5 worm cellular contexts compared by ENCODE assay signal in the genomic region with DNA sequence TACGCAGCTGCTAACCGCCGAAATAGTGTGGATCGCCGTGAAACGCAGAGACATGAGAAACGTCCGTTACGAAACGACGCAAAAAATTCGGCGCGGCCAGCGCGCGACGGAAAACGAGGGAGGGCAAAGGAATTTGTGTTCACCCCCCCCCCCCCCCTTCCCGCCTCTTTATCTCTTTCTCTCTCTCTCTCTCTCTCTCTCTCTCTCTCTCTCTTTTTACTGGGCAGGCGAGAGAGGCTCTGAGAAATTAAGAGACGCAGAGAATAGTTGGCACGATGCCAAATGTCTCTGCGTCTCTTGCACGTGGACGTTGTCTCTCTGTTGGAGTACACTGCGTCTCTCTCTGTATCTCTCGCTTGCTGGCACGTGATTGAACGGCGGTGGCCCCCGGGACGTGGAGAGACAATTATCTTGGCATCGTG.
TF ChIP-seq lines count a peak whose summit lies in the region.

No protein-coding gene starts in this region.

TF ChIP-seq in whole organism, L1 larva, 84 proteins besides CTCF, POLR2A, EP300 and RAD21 (continues in another document):
- TF ChIP-seq lin-39 (tag; optimal IDR thresholded peaks at IDR 0.05; lab: Kevin White, UChicago) (peak; percentile 91), sox-4 (tag; optimal IDR thresholded peaks at IDR 0.05; lab: Kevin White, UChicago) (peak; percentile 91), vab-15 (tag; optimal IDR thresholded peaks at IDR 0.05; lab: Kevin White, UChicago) (peak; percentile 59), lin-15B (tag; optimal IDR thresholded peaks at IDR 0.05; lab: Kevin White, UChicago) (peak; percentile 21), nhr-84 (tag; optimal IDR thresholded peaks at IDR 0.05; lab: Kevin White, UChicago) (no peak), nhr-12 (tag; optimal IDR thresholded peaks at IDR 0.05; lab: Kevin White, UChicago) (peak; percentile 42), pag-3 (tag; optimal IDR thresholded peaks at IDR 0.05; lab: Kevin White, UChicago; ENCODE audit: borderline replicate concordance, insufficient read depth) (no peak), unc-86 (tag; optimal IDR thresholded peaks at IDR 0.05; lab: Kevin White, UChicago) (peak; percentile 99), ceh-88 (GFP tag; IDR thresholded peaks at IDR 0.05; lab: Robert Waterston, UW) (peak; percentile 93), blmp-1 (tag; optimal IDR thresholded peaks at IDR 0.05; lab: Kevin White, UChicago) (peak; percentile 58), nhr-47 (tag; optimal IDR thresholded peaks at IDR 0.05; lab: Kevin White, UChicago) (peak; percentile 99), lin-13 (GFP tag; optimal IDR thresholded peaks at IDR 0.05; lab: Kevin White, UChicago) (peak; percentile 96), mep-1 (tag; optimal IDR thresholded peaks at IDR 0.05; lab: Kevin White, UChicago) (peak; percentile 86), ceh-90 (tag; optimal IDR thresholded peaks at IDR 0.05; lab: Kevin White, UChicago) (peak; percentile 35), fkh-10 (GFP tag; optimal IDR thresholded peaks at IDR 0.05; lab: Kevin White, UChicago) (peak; percentile 86), aly-2 (tag; optimal IDR thresholded peaks at IDR 0.05; lab: Kevin White, UChicago) (peak; percentile 52), ceh-63 (GFP tag; optimal IDR thresholded peaks at IDR 0.05; lab: Kevin White, UChicago) (peak; percentile 90)

TF ChIP-seq in whole organism, L3 larva, 47 proteins besides CTCF, POLR2A, EP300 and RAD21 (continues in another document):
- TF ChIP-seq ceh-28 (tag; optimal IDR thresholded peaks at IDR 0.05; lab: Kevin White, UChicago) (peak; percentile 91), lsy-12 (tag; optimal IDR thresholded peaks at IDR 0.05; lab: Kevin White, UChicago) (peak; percentile 97), mml-1 (tag; optimal IDR thresholded peaks at IDR 0.05; lab: Kevin White, UChicago) (peak; percentile 67), R02D3.7 (tag; optimal IDR thresholded peaks at IDR 0.05; lab: Kevin White, UChicago) (peak; percentile 87), ztf-11 (tag; optimal IDR thresholded peaks at IDR 0.05; lab: Kevin White, UChicago) (no peak), daf-12 (tag; optimal IDR thresholded peaks at IDR 0.05; lab: Kevin White, UChicago) (peak; percentile 31), nhr-76 (tag; optimal IDR thresholded peaks at IDR 0.05; lab: Kevin White, UChicago) (no peak), ZK546.5 (tag; optimal IDR thresholded peaks at IDR 0.05; lab: Kevin White, UChicago) (peak; percentile 55), ama-1 (optimal IDR thresholded peaks at IDR 0.05; lab: Kevin White, UChicago) (peak; percentile 71), nhr-43 (tag; optimal IDR thresholded peaks at IDR 0.05; lab: Kevin White, UChicago; ENCODE audit: poor library complexity, severe bottlenecking) (peak; percentile 97), nhr-12 (tag; optimal IDR thresholded peaks at IDR 0.05; lab: Kevin White, UChicago) (no peak), fos-1 (tag; optimal IDR thresholded peaks at IDR 0.05; lab: Kevin White, UChicago) (no peak), lin-15B (tag; optimal IDR thresholded peaks at IDR 0.05; lab: Kevin White, UChicago) (peak; percentile 79), egl-27 (tag; optimal IDR thresholded peaks at IDR 0.05; lab: Kevin White, UChicago) (peak; percentile 78), elt-1 (tag; optimal IDR thresholded peaks at IDR 0.05; lab: Kevin White, UChicago) (peak; percentile 63), zag-1 (tag; optimal IDR thresholded peaks at IDR 0.05; lab: Kevin White, UChicago) (peak; percentile 74), nhr-11 (tag; optimal IDR thresholded peaks at IDR 0.05; lab: Kevin White, UChicago) (peak; percentile 87), unc-39 (tag; optimal IDR thresholded peaks at IDR 0.05; lab: Kevin White, UChicago) (no peak)

TF ChIP-seq in whole organism, early embryonic, 17 proteins besides CTCF, POLR2A, EP300 and RAD21:
- TF ChIP-seq B0310.2 (tag; optimal IDR thresholded peaks at IDR 0.05; lab: Kevin White, UChicago): peak; percentile 31
- no peak for TF ChIP-seq ets-7 (tag; optimal IDR thresholded peaks at IDR 0.05; lab: Kevin White, UChicago)
- no peak for TF ChIP-seq sea-1 (GFP tag; conservative IDR thresholded peaks at IDR 0.05; lab: Robert Waterston, UW)
- TF ChIP-seq hmg-4 (GFP tag; optimal IDR thresholded peaks at IDR 0.05; lab: Kevin White, UChicago): peak; percentile 66
- TF ChIP-seq scrt-1 (GFP tag; IDR thresholded peaks at IDR 0.05; lab: Robert Waterston, UW): no peak
- no peak for TF ChIP-seq hnd-1 (tag; optimal IDR thresholded peaks at IDR 0.05; lab: Kevin White, UChicago)
- TF ChIP-seq tbx-37 (GFP tag; conservative IDR thresholded peaks at IDR 0.05; lab: Robert Waterston, UW): no peak
- TF ChIP-seq hmbx-1 (tag; optimal IDR thresholded peaks at IDR 0.05; lab: Kevin White, UChicago): no peak
- no peak for TF ChIP-seq tbx-11 (GFP tag; IDR thresholded peaks at IDR 0.05; lab: Robert Waterston, UW)
- TF ChIP-seq aly-1 (tag; optimal IDR thresholded peaks at IDR 0.05; lab: Kevin White, UChicago): no peak
- TF ChIP-seq ama-1 (optimal IDR thresholded peaks at IDR 0.05; lab: Kevin White, UChicago): no peak
- no peak for TF ChIP-seq ceh-13 (GFP tag; optimal IDR thresholded peaks at IDR 0.05; lab: Kevin White, UChicago)
- peak; percentile 61 for TF ChIP-seq F13C5.2 (tag; optimal IDR thresholded peaks at IDR 0.05; lab: Kevin White, UChicago)
- TF ChIP-seq pes-1 (GFP tag; IDR thresholded peaks at IDR 0.05; lab: Robert Waterston, UW): peak; percentile 60
- no peak for TF ChIP-seq flt-1 (GFP tag; IDR thresholded peaks at IDR 0.05; lab: Robert Waterston, UW)

TF ChIP-seq in whole organism, midembryonic, 9 proteins besides CTCF, POLR2A, EP300 and RAD21:
- no peak for TF ChIP-seq ref-1 (GFP tag; conservative IDR thresholded peaks at IDR 0.05; lab: Robert Waterston, UW)
- TF ChIP-seq ztf-29 (GFP tag; IDR thresholded peaks at IDR 0.05; lab: Robert Waterston, UW): no peak
- peak; percentile 82 for TF ChIP-seq cog-1 (tag; optimal IDR thresholded peaks at IDR 0.05; lab: Kevin White, UChicago)
- no peak for TF ChIP-seq med-1 (GFP tag; optimal IDR thresholded peaks at IDR 0.05; lab: Kevin White, UChicago; ENCODE audit: insufficient read depth)
- no peak for TF ChIP-seq tab-1 (GFP tag; IDR thresholded peaks at IDR 0.05; lab: Robert Waterston, UW)
- TF ChIP-seq T22C8.4 (GFP tag; IDR thresholded peaks at IDR 0.05; lab: Robert Waterston, UW): no peak
- TF ChIP-seq flt-1 (GFP tag; IDR thresholded peaks at IDR 0.05; lab: Robert Waterston, UW): peak; percentile 69; the same call in 1 of the 2 replicates
- TF ChIP-seq klf-2 (GFP tag; conservative IDR thresholded peaks at IDR 0.05; lab: Robert Waterston, UW): peak; percentile 36; the same call in 1 of the 2 replicates
- peak; percentile 73 for TF ChIP-seq ztf-23 (GFP tag; IDR thresholded peaks at IDR 0.05; lab: Robert Waterston, UW)
TF ChIP-seq in whole organism, midembryonic: peak in this region for 4.

TF ChIP-seq in whole organism, young adult, 124 proteins besides CTCF, POLR2A, EP300 and RAD21 (continues in another document):
- TF ChIP-seq attf-6 (GFP tag; IDR thresholded peaks at IDR 0.05; lab: Robert Waterston, UW) (no peak), somi-1 (GFP tag; optimal IDR thresholded peaks at IDR 0.05; lab: Kevin White, UChicago) (peak; percentile 100), egrh-3 (GFP tag; IDR thresholded peaks at IDR 0.05; lab: Robert Waterston, UW) (peak; percentile 98), Y53G8AR.9 (GFP tag; conservative IDR thresholded peaks at IDR 0.05; lab: Robert Waterston, UW) (peak; percentile 96), hrde-1 (tag; optimal IDR thresholded peaks at IDR 0.05; lab: Kevin White, UChicago; ENCODE audit: borderline replicate concordance) (no peak), pha-4 (tag; optimal IDR thresholded peaks at IDR 0.05; lab: Kevin White, UChicago) (peak; percentile 50), athp-1 (tag; optimal IDR thresholded peaks at IDR 0.05; lab: Kevin White, UChicago) (peak; percentile 84), lsl-1 (GFP tag; optimal IDR thresholded peaks at IDR 0.05; lab: Kevin White, UChicago) (peak; percentile 7), nhr-120 (GFP tag; IDR thresholded peaks at IDR 0.05; lab: Robert Waterston, UW) (0 out of 2 replicates have a peak, but pooled peaks have one; percentile 30), chd-7 (tag; optimal IDR thresholded peaks at IDR 0.05; lab: Kevin White, UChicago) (peak; percentile 99), ztf-3 (GFP tag; optimal IDR thresholded peaks at IDR 0.05; lab: Kevin White, UChicago) (peak; percentile 93), F55B11.4 (tag; optimal IDR thresholded peaks at IDR 0.05; lab: Kevin White, UChicago; ENCODE audit: borderline replicate concordance, insufficient read depth) (no peak), dox-1 (GFP tag; IDR thresholded peaks at IDR 0.05; lab: Robert Waterston, UW) (peak; percentile 96), mxl-1 (tag; optimal IDR thresholded peaks at IDR 0.05; lab: Kevin White, UChicago) (peak; percentile 2), B0261.1 (tag; optimal IDR thresholded peaks at IDR 0.05; lab: Kevin White, UChicago) (peak; percentile 19), akir-1 (GFP tag; optimal IDR thresholded peaks at IDR 0.05; lab: Kevin White, UChicago) (peak; percentile 52), xnd-1 (tag; optimal IDR thresholded peaks at IDR 0.05; lab: Kevin White, UChicago) (no peak), K12H6.12 (tag; optimal IDR thresholded peaks at IDR 0.05; lab: Kevin White, UChicago) (peak; percentile 98), cebp-2 (GFP tag; IDR thresholded peaks at IDR 0.05; lab: Robert Waterston, UW) (no peak), ceh-40 (GFP tag; IDR thresholded peaks at IDR 0.05; lab: Robert Waterston, UW) (no peak), egl-44 (GFP tag; IDR thresholded peaks at IDR 0.05; lab: Robert Waterston, UW) (peak; percentile 80; the same call in 1 of the 2 replicates), ztf-26 (tag; optimal IDR thresholded peaks at IDR 0.05; lab: Kevin White, UChicago) (peak; percentile 99), ceh-58 (GFP tag; IDR thresholded peaks at IDR 0.05; lab: Robert Waterston, UW) (no peak), unc-130 (GFP tag; optimal IDR thresholded peaks at IDR 0.05; lab: Kevin White, UChicago) (no peak), sdz-38 (tag; optimal IDR thresholded peaks at IDR 0.05; lab: Kevin White, UChicago) (no peak), zfh-2 (GFP tag; conservative IDR thresholded peaks at IDR 0.05; lab: Robert Waterston, UW) (peak; percentile 100), F22D6.2 (tag; optimal IDR thresholded peaks at IDR 0.05; lab: Kevin White, UChicago) (peak; percentile 90), zim-3 (tag; optimal IDR thresholded peaks at IDR 0.05; lab: Kevin White, UChicago) (no peak), ccch-3 (GFP tag; optimal IDR thresholded peaks at IDR 0.05; lab: Kevin White, UChicago) (no peak), T26A5.8 (tag; optimal IDR thresholded peaks at IDR 0.05; lab: Kevin White, UChicago) (peak; percentile 23), pbrm-1 (GFP tag; IDR thresholded peaks at IDR 0.05; lab: Robert Waterston, UW) (peak; percentile 92), tbx-9 (tag; optimal IDR thresholded peaks at IDR 0.05; lab: Kevin White, UChicago; ENCODE audit: borderline replicate concordance) (no peak), Y95B8A.8 (GFP tag; IDR thresholded peaks at IDR 0.05; lab: Robert Waterston, UW) (no peak), B0336.3 (GFP tag; IDR thresholded peaks at IDR 0.05; lab: Robert Waterston, UW) (peak; percentile 99)
